Worm (Caenorhabditis elegans): Measurements from ENCODE around the gene swt-6.

The swt-6 gene

ce11 chrV:13907557-13908104, 46.5 kb upstream of the swt-6 start (continued):
- peak; percentile 59 for TF ChIP-seq lin-38 (GFP tag; IDR thresholded peaks at IDR 0.05)
- TF ChIP-seq hlh-11 (tag; optimal IDR thresholded peaks at IDR 0.05): peak; percentile 70
- TF ChIP-seq ztf-11 (tag; optimal IDR thresholded peaks at IDR 0.05): no peak
- no peak for TF ChIP-seq lin-13 (GFP tag; optimal IDR thresholded peaks at IDR 0.05)
- TF ChIP-seq daf-16 (GFP tag; optimal IDR thresholded peaks at IDR 0.05): peak in 1 of 2 experiments; percentile 1
- peak; percentile 18 for TF ChIP-seq daf-16 (tag; optimal IDR thresholded peaks at IDR 0.05)
- TF ChIP-seq fos-1 (tag; optimal IDR thresholded peaks at IDR 0.05): no peak
- TF ChIP-seq zfp-2 (tag; optimal IDR thresholded peaks at IDR 0.05): no peak
- peak; percentile 11 for TF ChIP-seq nhr-11 (tag; optimal IDR thresholded peaks at IDR 0.05)
- TF ChIP-seq snpc-4 (tag; optimal IDR thresholded peaks at IDR 0.05): no peak
- peak; percentile 69; the same call in 1 of the 2 replicates for TF ChIP-seq mdt-29 (GFP tag; IDR thresholded peaks at IDR 0.05)
- peak; percentile 45 for TF ChIP-seq mxl-3 (GFP tag; optimal IDR thresholded peaks at IDR 0.05)
- no peak for TF ChIP-seq unc-130 (GFP tag; optimal IDR thresholded peaks at IDR 0.05)
- peak; percentile 34; the same call in 1 of the 2 replicates for TF ChIP-seq madf-9 (GFP tag; conservative IDR thresholded peaks at IDR 0.05)
- peak; percentile 69 for TF ChIP-seq dmd-8 (GFP tag; IDR thresholded peaks at IDR 0.05)
- TF ChIP-seq zag-1 (tag; optimal IDR thresholded peaks at IDR 0.05): no peak
- 0 out of 4 replicates have a peak, but pooled peaks of 1 of the 2 experiments have one; percentile 52 for TF ChIP-seq madf-5 (GFP tag; IDR thresholded peaks at IDR 0.05)
- no peak for TF ChIP-seq fkh-10 (GFP tag; optimal IDR thresholded peaks at IDR 0.05)
- TF ChIP-seq mep-1 (tag; optimal IDR thresholded peaks at IDR 0.05): peak; percentile 94
- no peak for TF ChIP-seq ces-1 (GFP tag; optimal IDR thresholded peaks at IDR 0.05)
- TF ChIP-seq mdl-1 (tag; optimal IDR thresholded peaks at IDR 0.05): peak in 1 of 2 experiments; percentile 22
- TF ChIP-seq pha-4 (GFP tag; IDR thresholded peaks at IDR 0.05): peak; percentile 37
- TF ChIP-seq pha-4 (tag; optimal IDR thresholded peaks at IDR 0.05): no peak
- peak; percentile 73 for TF ChIP-seq egl-43 (GFP tag; IDR thresholded peaks at IDR 0.05)
- no peak for TF ChIP-seq daf-19 (GFP tag; conservative IDR thresholded peaks at IDR 0.05)
- no peak for TF ChIP-seq jun-1 (tag; optimal IDR thresholded peaks at IDR 0.05)
- TF ChIP-seq duxl-1 (tag; optimal IDR thresholded peaks at IDR 0.05; ENCODE audit: poor library complexity): peak; percentile 65
- peak; percentile 56 for TF ChIP-seq dmd-6 (GFP tag; IDR thresholded peaks at IDR 0.05)
- no peak for TF ChIP-seq unc-39 (tag; optimal IDR thresholded peaks at IDR 0.05)
- peak; percentile 4 for TF ChIP-seq hlh-30 (tag; optimal IDR thresholded peaks at IDR 0.05; ENCODE audit: insufficient read depth)
- TF ChIP-seq skn-1 (tag; optimal IDR thresholded peaks at IDR 0.05): no peak
- TF ChIP-seq D1046.2 (GFP tag; IDR thresholded peaks at IDR 0.05): peak; percentile 79; the same call in 1 of the 2 replicates
- TF ChIP-seq R02D3.7 (tag; optimal IDR thresholded peaks at IDR 0.05): no peak
- no peak for TF ChIP-seq rbr-2 (tag; optimal IDR thresholded peaks at IDR 0.05)
- peak; percentile 42; the same call in 1 of the 2 replicates for TF ChIP-seq nhr-41 (GFP tag; IDR thresholded peaks at IDR 0.05)
- TF ChIP-seq lin-1 (GFP tag; IDR thresholded peaks at IDR 0.05): peak; percentile 51; the same call in 1 of the 2 replicates
- TF ChIP-seq nhr-77 (tag; optimal IDR thresholded peaks at IDR 0.05): peak; percentile 89
- peak; percentile 27 for TF ChIP-seq lin-15B (tag; optimal IDR thresholded peaks at IDR 0.05)
- TF ChIP-seq lin-39 (tag; optimal IDR thresholded peaks at IDR 0.05): no peak
- TF ChIP-seq spr-3 (GFP tag; optimal IDR thresholded peaks at IDR 0.05): peak; percentile 32
- no peak for TF ChIP-seq ceh-44 (GFP tag; IDR thresholded peaks at IDR 0.05)
- TF ChIP-seq ztf-7 (tag; optimal IDR thresholded peaks at IDR 0.05): no peak
- TF ChIP-seq daf-12 (tag; optimal IDR thresholded peaks at IDR 0.05): no peak
- no peak; the same call in 1 of the 2 replicates for TF ChIP-seq hmg-1.1 (GFP tag; IDR thresholded peaks at IDR 0.05)
- no peak for TF ChIP-seq unc-62 (GFP tag; optimal IDR thresholded peaks at IDR 0.05 in 1 of 2)
- TF ChIP-seq unc-62 (tag; optimal IDR thresholded peaks at IDR 0.05): no peak
- no peak for TF ChIP-seq ceh-28 (tag; optimal IDR thresholded peaks at IDR 0.05)
- TF ChIP-seq Y48G9A.11 (GFP tag; IDR thresholded peaks at IDR 0.05): no peak; the same call in 1 of the 2 replicates
- TF ChIP-seq T20F7.1 (GFP tag; optimal IDR thresholded peaks at IDR 0.05): peak; percentile 75
